Worm (Caenorhabditis elegans) whole organism, L1 larva: ENCODE results near the gene ZC239.5.

Experiments used
- alr-1 ChIP-seq: fragments of 200-800 bp; sonication (Bioruptor generic); optimal IDR thresholded peaks from 2 replicates; lab custom pipeline; 2018; ENCODE audit warnings: borderline replicate concordance, mild to moderate bottlenecking, missing genetic modification characterization, missing compliant biosample characterization
- ama-1 ChIP-seq: fragments of 150-350 bp; optimal IDR thresholded peaks from 2 replicates; lab custom pipeline; 2014
- ets-5 ChIP-seq: fragments of 200-800 bp; sonication (Bioruptor generic); IDR thresholded peaks from 2 replicates; pipeline ENCODE4 v1.3.6; 2022; ENCODE audit warnings: missing genetic modification characterization, missing compliant biosample characterization
- fkh-10 ChIP-seq: sonication (generic microtip); optimal IDR thresholded peaks from 2 replicates; lab custom pipeline; 2017; ENCODE audit warnings: missing biosample characterization, missing genetic modification reagents, missing genetic modification characterization
- fos-1 ChIP-seq: fragments of 150-350 bp; optimal IDR thresholded peaks from 2 replicates; lab custom pipeline; 2014; ENCODE audit warnings: missing biosample characterization, missing genetic modification characterization
- irx-1 ChIP-seq: sonication (generic microtip); optimal IDR thresholded peaks from 2 replicates; lab custom pipeline; 2016; ENCODE audit warnings: missing genetic modification characterization, missing compliant biosample characterization
- jun-1 ChIP-seq: fragments of 150-350 bp; optimal IDR thresholded peaks from 2 replicates; lab custom pipeline; 2014; ENCODE audit warnings: missing biosample characterization, missing genetic modification reagents, missing genetic modification characterization
- mep-1 ChIP-seq: fragments of 150-350 bp; optimal IDR thresholded peaks from 2 replicates; lab custom pipeline; 2014; ENCODE audit warnings: missing biosample characterization, missing genetic modification characterization
- nhr-84 ChIP-seq: sonication (generic microtip); optimal IDR thresholded peaks from 2 replicates; lab custom pipeline; 2017; ENCODE audit warnings: missing biosample characterization, missing genetic modification characterization
- pqm-1 ChIP-seq: sonication (generic microtip); optimal IDR thresholded peaks from 3 replicates; lab custom pipeline; 2017; ENCODE audit warnings: missing biosample characterization, missing genetic modification characterization

- no peak for TF ChIP-seq mep-1 (tag; lab: Kevin White, UChicago)
- TF ChIP-seq fos-1 (tag; lab: Kevin White, UChicago): no peak
- no peak for TF ChIP-seq nhr-84 (tag; lab: Kevin White, UChicago)
- TF ChIP-seq ama-1 (lab: Kevin White, UChicago): no peak
- TF ChIP-seq jun-1 (tag; lab: Kevin White, UChicago): peak; percentile 38
- peak; percentile 62 for TF ChIP-seq pqm-1 (tag; lab: Kevin White, UChicago)
- no peak for TF ChIP-seq alr-1 (tag; lab: Kevin White, UChicago)
- no peak for TF ChIP-seq fkh-10 (GFP tag; lab: Kevin White, UChicago)
- TF ChIP-seq ets-5: no peak
- TF ChIP-seq irx-1: no peak
Measured at ce11 chrII:3245836-3246235, 35.4 kb downstream of the ZC239.5 start, which contains the start of gene C17F4.7.
